Fruit fly (Drosophila melanogaster) whole organism, embryonic: ENCODE results near the gene CG10486.
A peak's percentile ranks its signal among the peaks of the same experiment; 100 is the strongest.

ENCODE experiments used
- Atf-2 ChIP-seq: fragments of 200-800 bp; sonication (Bioruptor generic); optimal IDR thresholded peaks from 2 replicates; lab custom pipeline; 2016; ENCODE audit warnings: missing biosample characterization, missing genetic modification characterization
- Atf3 ChIP-seq: fragments of 200-800 bp; sonication (Bioruptor generic); optimal IDR thresholded peaks from 3 replicates; lab custom pipeline; 2016; ENCODE audit warnings: missing biosample characterization, missing genetic modification characterization
- B-H1 ChIP-seq: fragments of 200-800 bp; sonication (Bioruptor generic); IDR thresholded peaks from 3 replicates; pipeline ENCODE4 v1.3.6; 2022; ENCODE audit warnings: missing biosample characterization, missing genetic modification characterization
- Bgb ChIP-seq: fragments of 200-800 bp; sonication (Bioruptor generic); IDR thresholded peaks from 2 replicates; pipeline ENCODE4 v1.3.6; 2022; ENCODE audit warnings: missing biosample characterization, missing genetic modification characterization; ENCODE audit not compliant: partially characterized antibody
- CG11456 ChIP-seq: fragments of 200-800 bp; sonication (Bioruptor generic); IDR thresholded peaks from 3 replicates; pipeline ENCODE4 v1.3.6; 2022; ENCODE audit warnings: missing biosample characterization, missing genetic modification characterization
- CG11696 ChIP-seq: fragments of 200-800 bp; sonication (Bioruptor generic); IDR thresholded peaks from 2 replicates; pipeline ENCODE4 v1.3.6; 2022; ENCODE audit warnings: missing biosample characterization, missing genetic modification characterization
- CG12659 ChIP-seq: fragments of 200-800 bp; sonication (Bioruptor generic); optimal IDR thresholded peaks from 3 replicates; lab custom pipeline; 2017; ENCODE audit warnings: mild to moderate bottlenecking, missing biosample characterization, missing genetic modification reagents, missing genetic modification characterization
- CG14050 ChIP-seq: fragments of 200-800 bp; sonication (Bioruptor generic); IDR thresholded peaks from 3 replicates; pipeline ENCODE4 v1.3.6; 2022; ENCODE audit warnings: missing biosample characterization, missing genetic modification characterization
- CG1529 ChIP-seq: fragments of 200-800 bp; sonication (Bioruptor generic); optimal IDR thresholded peaks from 3 replicates; lab custom pipeline; 2018; ENCODE audit warnings: missing biosample characterization, missing genetic modification characterization
- CG16813 ChIP-seq: fragments of 200-800 bp; sonication (Bioruptor generic); IDR thresholded peaks from 3 replicates; pipeline ENCODE4 v1.3.6; 2022; ENCODE audit warnings: missing biosample characterization, missing genetic modification characterization; ENCODE audit not compliant: partially characterized antibody
- CG17361 ChIP-seq: fragments of 200-800 bp; sonication (Bioruptor generic); IDR thresholded peaks from 3 replicates; pipeline ENCODE4 v1.3.6; 2022; ENCODE audit warnings: missing biosample characterization, missing genetic modification characterization
- CG2116 ChIP-seq: fragments of 200-800 bp; sonication (Bioruptor generic); optimal IDR thresholded peaks from 3 replicates; lab custom pipeline; 2018; ENCODE audit warnings: missing biosample characterization, mild to moderate bottlenecking, missing genetic modification characterization
- CG2199 ChIP-seq: fragments of 200-800 bp; sonication (Bioruptor generic); IDR thresholded peaks from 3 replicates; pipeline ENCODE4 v1.3.6; 2022; ENCODE audit warnings: missing biosample characterization, missing genetic modification characterization
- CG30431 ChIP-seq: fragments of 200-800 bp; sonication (Bioruptor generic); optimal IDR thresholded peaks from 2 replicates; lab custom pipeline; 2017; ENCODE audit warnings: missing biosample characterization, missing genetic modification characterization
- CG34376 ChIP-seq: fragments of 200-800 bp; sonication (Bioruptor generic); optimal IDR thresholded peaks from 2 replicates; lab custom pipeline; 2018; ENCODE audit warnings: missing biosample characterization, mild to moderate bottlenecking, missing genetic modification characterization
- CG4360 ChIP-seq: fragments of 200-800 bp; sonication (Bioruptor generic); IDR thresholded peaks from 2 replicates; pipeline ENCODE4 v1.3.6; 2022; ENCODE audit warnings: missing biosample characterization, missing genetic modification characterization
- CG4854 ChIP-seq: fragments of 200-800 bp; sonication (Bioruptor generic); optimal IDR thresholded peaks from 2 replicates; lab custom pipeline; 2016; ENCODE audit warnings: missing biosample characterization, missing genetic modification characterization, inconsistent platforms
- CG6654 ChIP-seq: fragments of 200-800 bp; sonication (Bioruptor generic); optimal IDR thresholded peaks from 2 replicates; lab custom pipeline; 2017; ENCODE audit warnings: missing biosample characterization, mild to moderate bottlenecking, missing genetic modification characterization
- CG8281 ChIP-seq: fragments of 200-800 bp; sonication (Bioruptor generic); optimal IDR thresholded peaks from 2 replicates; lab custom pipeline; 2018; ENCODE audit warnings: missing biosample characterization, mild to moderate bottlenecking, missing genetic modification characterization, moderate library complexity
- CG8924 ChIP-seq: fragments of 200-800 bp; optimal IDR thresholded peaks from 3 replicates; lab custom pipeline; 2019; ENCODE audit warnings: missing biosample characterization, mild to moderate bottlenecking, missing genetic modification characterization, moderate library complexity
- CG9215 ChIP-seq: fragments of 200-800 bp; sonication (Bioruptor generic); IDR thresholded peaks from 2 replicates; pipeline ENCODE4 v1.3.6; 2022; ENCODE audit warnings: missing biosample characterization, missing genetic modification characterization
- Camta ChIP-seq: fragments of 200-800 bp; sonication (Bioruptor generic); optimal IDR thresholded peaks from 2 replicates; lab custom pipeline; 2016; ENCODE audit warnings: missing biosample characterization, missing genetic modification characterization
- CoRest ChIP-seq: fragments of 200-800 bp; sonication (Bioruptor generic); optimal IDR thresholded peaks from 3 replicates; lab custom pipeline; 2018; ENCODE audit warnings: missing biosample characterization, mild to moderate bottlenecking, missing genetic modification characterization, moderate library complexity
- Dbx ChIP-seq: fragments of 200-800 bp; sonication (Bioruptor generic); IDR thresholded peaks from 3 replicates; pipeline ENCODE4 v1.3.6; 2022; ENCODE audit warnings: missing biosample characterization, missing genetic modification characterization
- Dek ChIP-seq: fragments of 200-800 bp; sonication (Bioruptor generic); optimal IDR thresholded peaks from 3 replicates; lab custom pipeline; 2019; ENCODE audit warnings: missing biosample characterization, mild to moderate bottlenecking, missing genetic modification characterization, moderate library complexity
- Elba2 ChIP-seq: fragments of 200-800 bp; sonication (Bioruptor generic); optimal IDR thresholded peaks from 3 replicates; lab custom pipeline; 2016; ENCODE audit warnings: missing biosample characterization, missing genetic modification characterization
- Ets65A ChIP-seq: fragments of 200-800 bp; sonication (Bioruptor generic); peaks from one replicate; lab custom pipeline; 2016; ENCODE audit warnings: missing biosample characterization, missing genetic modification characterization
- Fer3 ChIP-seq: fragments of 200-800 bp; sonication (Bioruptor generic); optimal IDR thresholded peaks from 2 replicates; lab custom pipeline; 2018; ENCODE audit warnings: missing biosample characterization, mild to moderate bottlenecking, missing genetic modification characterization, moderate library complexity
- Lpt ChIP-seq: fragments of >200 bp; optimal IDR thresholded peaks from 2 replicates; lab custom pipeline; 2018; ENCODE audit warnings: missing biosample characterization, missing genetic modification characterization
- MESR4 ChIP-seq: fragments of 200-800 bp; sonication (Bioruptor generic); optimal IDR thresholded peaks from 2 replicates; lab custom pipeline; 2018; ENCODE audit warnings: missing biosample characterization, mild to moderate bottlenecking, missing genetic modification characterization, moderate library complexity
- NC2α ChIP-seq: fragments of 200-800 bp; sonication (Bioruptor generic); optimal IDR thresholded peaks from 2 replicates; lab custom pipeline; 2016; ENCODE audit warnings: missing biosample characterization, missing genetic modification characterization
- NC2β ChIP-seq: fragments of 200-800 bp; sonication (Bioruptor generic); optimal IDR thresholded peaks from 2 replicates; lab custom pipeline; 2016; ENCODE audit warnings: missing biosample characterization, missing genetic modification characterization
- NFAT ChIP-seq: fragments of 200-800 bp; sonication (Bioruptor generic); IDR thresholded peaks from 2 replicates; pipeline ENCODE4 v1.3.6; 2022; ENCODE audit warnings: missing biosample characterization, missing genetic modification characterization
- Opbp ChIP-seq: fragments of 200-800 bp; sonication (Bioruptor generic); IDR thresholded peaks from 3 replicates; pipeline ENCODE4 v1.3.6; 2022; ENCODE audit warnings: missing biosample characterization, missing genetic modification characterization; ENCODE audit not compliant: partially characterized antibody
- Pdp1 ChIP-seq, 2 experiments: fragments of 200-800 bp; sonication (Bioruptor generic); optimal IDR thresholded peaks; 3 replicates each; lab custom pipeline; 2016; ENCODE audit warnings: missing biosample characterization in 2 of 2, missing genetic modification characterization in 2 of 2, mild to moderate bottlenecking in 1 of 2, moderate library complexity in 1 of 2
- corto ChIP-seq: fragments of 200-800 bp; sonication (Bioruptor generic); optimal IDR thresholded peaks from 2 replicates; lab custom pipeline; 2016; ENCODE audit warnings: missing biosample characterization, mild to moderate bottlenecking, missing genetic modification characterization, moderate library complexity
- dmrt99B ChIP-seq: fragments of 200-800 bp; sonication (Bioruptor generic); optimal IDR thresholded peaks from 2 replicates; lab custom pipeline; 2018; ENCODE audit warnings: missing biosample characterization, mild to moderate bottlenecking, missing genetic modification characterization, moderate library complexity
- eve ChIP-seq, 2 experiments: fragments of >200 bp; optimal IDR thresholded peaks; 2 replicates each; lab custom pipeline; 2017; ENCODE audit warnings: missing biosample characterization in 2 of 2, missing genetic modification characterization in 2 of 2
- exex ChIP-seq: fragments of 200-800 bp; sonication (Bioruptor generic); optimal IDR thresholded peaks from 4 replicates; lab custom pipeline; 2018; ENCODE audit warnings: missing biosample characterization, mild to moderate bottlenecking, missing genetic modification characterization, moderate library complexity
- gcm2 ChIP-seq: fragments of 200-800 bp; sonication (Bioruptor generic); optimal IDR thresholded peaks from 2 replicates; lab custom pipeline; 2016; ENCODE audit warnings: missing biosample characterization, missing genetic modification characterization
- jumu ChIP-seq: fragments of 200-800 bp; sonication (Bioruptor generic); optimal IDR thresholded peaks from 3 replicates; lab custom pipeline; 2016; ENCODE audit warnings: missing biosample characterization, missing genetic modification characterization
- knrl ChIP-seq: fragments of 200-800 bp; sonication (Bioruptor generic); IDR thresholded peaks from 3 replicates; pipeline ENCODE4 v1.3.6; 2022; ENCODE audit warnings: missing biosample characterization, missing genetic modification characterization; ENCODE audit not compliant: partially characterized antibody
- lbe ChIP-seq: fragments of 200-800 bp; sonication (Bioruptor generic); optimal IDR thresholded peaks from 2 replicates; lab custom pipeline; 2016; ENCODE audit warnings: missing biosample characterization, mild to moderate bottlenecking, missing genetic modification characterization
- odd ChIP-seq: fragments of 200-800 bp; sonication (Bioruptor generic); optimal IDR thresholded peaks from 2 replicates; lab custom pipeline; 2017; ENCODE audit warnings: missing biosample characterization, mild to moderate bottlenecking, missing genetic modification characterization
- org-1 ChIP-seq: fragments of 200-800 bp; sonication (Bioruptor generic); optimal IDR thresholded peaks from 2 replicates; lab custom pipeline; 2017; ENCODE audit warnings: missing biosample characterization, missing genetic modification characterization
- p53 ChIP-seq: fragments of 200-800 bp; sonication (Bioruptor generic); optimal IDR thresholded peaks from 2 replicates; lab custom pipeline; 2016; ENCODE audit warnings: missing biosample characterization, missing genetic modification characterization
- row ChIP-seq: fragments of 200-800 bp; sonication (Bioruptor generic); IDR thresholded peaks from 3 replicates; pipeline ENCODE4 v1.3.6; 2022; ENCODE audit warnings: missing biosample characterization, missing genetic modification characterization
- tio ChIP-seq: fragments of 200-800 bp; sonication (Bioruptor generic); optimal IDR thresholded peaks from 2 replicates; lab custom pipeline; 2017; ENCODE audit warnings: missing biosample characterization, missing genetic modification characterization, inconsistent platforms
- twi ChIP-seq: fragments of 200-800 bp; optimal IDR thresholded peaks from 2 replicates; lab custom pipeline; 2019; ENCODE audit warnings: missing biosample characterization, mild to moderate bottlenecking, missing genetic modification characterization, moderate library complexity
- zen2 ChIP-seq: fragments of 200-800 bp; sonication (Bioruptor generic); IDR thresholded peaks from 3 replicates; pipeline ENCODE4 v1.3.6; 2022; ENCODE audit warnings: missing biosample characterization, missing genetic modification characterization; ENCODE audit not compliant: partially characterized antibody
- zfh2 ChIP-seq: fragments of 200-800 bp; sonication (Bioruptor generic); optimal IDR thresholded peaks from 2 replicates; lab custom pipeline; 2016; ENCODE audit warnings: missing biosample characterization, missing genetic modification characterization

CG10486 gene

dm6 chr3L:5932363-5932914 is 25.9 kb upstream of the CG10486 start, which contains the start of gene Rcc1 (continued):
- TF ChIP-seq CG6654 (no peak), CG17361 (GFP tag; lab: Robert Waterston, UW) (no peak), CG1529 (no peak), knrl (GFP tag; lab: Robert Waterston, UW) (peak; percentile 68), Dbx (no peak), CG16813 (GFP tag; lab: Robert Waterston, UW) (peak; percentile 66; the same call in 2 of the 3 replicates), Atf3 (GFP tag; lab: Kevin White, UChicago) (no peak), CG2199 (no peak), Ets65A (peak; percentile 65), p53 (GFP tag; lab: Kevin White, UChicago) (no peak), MESR4 (GFP tag; lab: Kevin White, UChicago) (peak; percentile 61), Elba2 (GFP tag; lab: Kevin White, UChicago) (peak; percentile 83), corto (GFP tag; lab: Kevin White, UChicago) (no peak), NFAT (GFP tag; lab: Robert Waterston, UW) (no peak), CG4360 (GFP tag; lab: Robert Waterston, UW) (no peak), NC2α (no peak), CG2116 (peak; percentile 99), Fer3 (tag; lab: Kevin White, UChicago) (no peak), CoRest (peak; percentile 53), CG4854 (GFP tag; lab: Kevin White, UChicago) (no peak), gcm2 (GFP tag; lab: Kevin White, UChicago) (no peak), Atf-2 (GFP tag; lab: Kevin White, UChicago) (no peak), Lpt (GFP tag; lab: Kevin White, UChicago) (no peak), zen2 (GFP tag; lab: Robert Waterston, UW) (no peak; the same call in 2 of the 3 replicates), NC2β (GFP tag; lab: Kevin White, UChicago) (peak; percentile 21), Camta (GFP tag; lab: Kevin White, UChicago) (no peak), dmrt99B (tag; lab: Kevin White, UChicago) (no peak), Dek (no peak), CG11696 (GFP tag; lab: Robert Waterston, UW) (no peak), org-1 (GFP tag; lab: Kevin White, UChicago) (no peak), eve (GFP tag; optimal IDR thresholded peaks at IDR 0.05; lab: Kevin White, UChicago) (no peak), CG14050 (GFP tag; lab: Robert Waterston, UW) (no peak), tio (GFP tag; lab: Kevin White, UChicago) (no peak), Opbp (GFP tag; lab: Robert Waterston, UW) (peak; percentile 56; the same call in 2 of the 3 replicates), CG12659 (GFP tag; lab: Kevin White, UChicago) (peak; percentile 48), CG8281 (tag; lab: Kevin White, UChicago) (no peak), CG34376 (GFP tag; lab: Kevin White, UChicago) (no peak), CG11456 (GFP tag; lab: Robert Waterston, UW) (no peak), CG9215 (GFP tag; lab: Robert Waterston, UW) (no peak), CG8924 (tag; lab: Kevin White, UChicago) (no peak), zfh2 (GFP tag; lab: Kevin White, UChicago) (peak; percentile 15), exex (tag; lab: Kevin White, UChicago) (no peak), Pdp1 (GFP tag; optimal IDR thresholded peaks at IDR 0.05; lab: Kevin White, UChicago) (peak in 1 of 2 experiments; percentile 28), jumu (GFP tag; lab: Kevin White, UChicago) (peak; percentile 34), row (peak; percentile 53), B-H1 (no peak), odd (GFP tag; lab: Kevin White, UChicago) (no peak), lbe (GFP tag; lab: Kevin White, UChicago) (no peak), CG30431 (no peak), twi (tag; lab: Kevin White, UChicago) (peak; percentile 20), Bgb (GFP tag; lab: Robert Waterston, UW) (peak; percentile 65)
